Worm (Caenorhabditis elegans) whole organism, L3 larva: ENCODE data around the gene ser-4.

ENCODE experiments used
- elt-3 ChIP-seq, 3 experiments: fragments of 150-350 bp in 1 of 3; sonication (generic microtip) in 2 of 3; optimal IDR thresholded peaks; 2 replicates in 2 of 3; 4 replicates in 1 of 3; lab custom pipeline; 2014 to 2017; ENCODE audit warnings: missing biosample characterization in 3 of 3, missing genetic modification characterization in 3 of 3
- nfya-1 ChIP-seq: sonication (generic microtip); optimal IDR thresholded peaks from 2 replicates; lab custom pipeline; 2017; ENCODE audit warnings: missing genetic modification characterization, mild to moderate bottlenecking, missing compliant biosample characterization, antibody characterized with exemption, moderate library complexity; ENCODE audit not compliant: insufficient read depth

DNA sequence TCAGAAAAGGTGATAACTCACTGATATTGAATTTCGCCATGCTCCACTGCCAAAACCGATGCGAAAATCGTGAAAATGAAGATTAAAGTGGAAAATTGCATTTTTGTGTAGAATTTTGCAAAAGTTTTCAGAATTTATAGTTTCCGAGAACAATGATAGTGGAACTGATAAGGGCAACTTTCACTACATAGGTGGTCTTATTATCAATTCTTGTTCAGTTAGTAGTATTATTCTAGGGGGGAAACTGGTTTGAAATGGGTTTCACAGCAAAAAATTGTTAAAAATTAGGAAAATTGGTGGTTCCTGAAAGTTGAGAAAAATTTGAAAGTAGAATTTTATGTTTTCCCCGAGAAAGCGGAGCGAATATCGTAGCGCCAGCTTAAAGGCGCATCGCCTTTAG is 25.2 kb upstream of the ser-4 start, which contains the start of gene Y46E12A.5:
- TF ChIP-seq elt-3 (tag; optimal IDR thresholded peaks at IDR 0.05; lab: Kevin White, UChicago): no peak
- no peak for TF ChIP-seq nfya-1 (tag; lab: Kevin White, UChicago)
